Worm (Caenorhabditis elegans) whole organism, young adult: ENCODE measurements around the gene flp-15.

Experiments
- B0019.2 ChIP-seq: fragments of 200-800 bp; sonication (Bioruptor generic); conservative IDR thresholded peaks from 2 replicates; pipeline ENCODE4 v1.3.6; 2022; ENCODE audit warnings: missing genetic modification reagents, missing genetic modification characterization, missing compliant biosample characterization
- B0035.1 ChIP-seq: sonication (generic microtip); optimal IDR thresholded peaks from 2 replicates; lab custom pipeline; 2016; ENCODE audit warnings: missing genetic modification characterization, mild to moderate bottlenecking, missing compliant biosample characterization, missing genotype, missing genetic modification reagents
- F22D6.2 ChIP-seq: sonication (generic microtip); optimal IDR thresholded peaks from 2 replicates; lab custom pipeline; 2016; ENCODE audit warnings: mild to moderate bottlenecking, missing genetic modification characterization, missing compliant biosample characterization
- F33H1.4 ChIP-seq: fragments of 200-800 bp; sonication (Bioruptor generic); IDR thresholded peaks from 2 replicates; pipeline ENCODE4 v1.3.6; 2022; ENCODE audit warnings: missing genetic modification reagents, missing genetic modification characterization, missing compliant biosample characterization
- F52B5.7 ChIP-seq: sonication (generic microtip); optimal IDR thresholded peaks from 2 replicates; lab custom pipeline; 2016; ENCODE audit warnings: mild to moderate bottlenecking, missing genetic modification characterization, missing compliant biosample characterization
- K11D2.4 ChIP-seq: fragments of 200-800 bp; sonication (Bioruptor generic); IDR thresholded peaks from 2 replicates; pipeline ENCODE4 v1.3.6; 2022; ENCODE audit warnings: missing genetic modification reagents, missing genetic modification characterization, missing compliant biosample characterization
- K12H6.12 ChIP-seq: fragments of 200-800 bp; sonication (Bioruptor generic); optimal IDR thresholded peaks from 2 replicates; lab custom pipeline; 2018; ENCODE audit warnings: mild to moderate bottlenecking, missing genetic modification characterization, missing compliant biosample characterization
- Y53G8AR.9 ChIP-seq: fragments of 200-800 bp; sonication (Bioruptor generic); conservative IDR thresholded peaks from 2 replicates; pipeline ENCODE4 v1.3.6; 2022; ENCODE audit warnings: missing genetic modification reagents, missing genetic modification characterization, missing compliant biosample characterization
- Y95B8A.8 ChIP-seq: fragments of 200-800 bp; sonication (Bioruptor generic); IDR thresholded peaks from 2 replicates; pipeline ENCODE4 v1.3.6; 2022; ENCODE audit warnings: missing genetic modification reagents, missing genetic modification characterization, missing compliant biosample characterization
- ZK185.1 ChIP-seq: sonication (generic microtip); optimal IDR thresholded peaks from 2 replicates; lab custom pipeline; 2016; ENCODE audit warnings: mild to moderate bottlenecking, missing genetic modification characterization, missing compliant biosample characterization; ENCODE audit not compliant: poor library complexity, severe bottlenecking
- aptf-2 ChIP-seq: fragments of 200-800 bp; sonication (Bioruptor generic); conservative IDR thresholded peaks from 2 replicates; pipeline ENCODE4 v1.3.6; 2022; ENCODE audit warnings: missing genetic modification reagents, missing genetic modification characterization, missing compliant biosample characterization
- aptf-3 ChIP-seq: fragments of 200-800 bp; sonication (Bioruptor generic); IDR thresholded peaks from 2 replicates; pipeline ENCODE4 v1.3.6; 2022; ENCODE audit warnings: missing genetic modification characterization, missing compliant biosample characterization
- athp-1 ChIP-seq: sonication (generic microtip); optimal IDR thresholded peaks from 2 replicates; lab custom pipeline; 2017; ENCODE audit warnings: mild to moderate bottlenecking, missing genetic modification characterization, missing compliant biosample characterization
- attf-5 ChIP-seq: fragments of 200-800 bp; sonication (Bioruptor generic); optimal IDR thresholded peaks from 2 replicates; lab custom pipeline; 2018; ENCODE audit warnings: mild to moderate bottlenecking, missing genetic modification characterization, missing compliant biosample characterization
- attf-6 ChIP-seq: fragments of 200-800 bp; sonication (Bioruptor generic); IDR thresholded peaks from 2 replicates; pipeline ENCODE4 v1.3.6; 2022; ENCODE audit warnings: missing genetic modification reagents, missing genetic modification characterization, missing compliant biosample characterization
- bed-1 ChIP-seq: fragments of 200-800 bp; sonication (Bioruptor generic); IDR thresholded peaks from 2 replicates; pipeline ENCODE4 v1.3.6; 2022; ENCODE audit warnings: missing genetic modification reagents, missing genetic modification characterization, missing compliant biosample characterization
- ceh-27 ChIP-seq: fragments of 200-800 bp; sonication (Bioruptor generic); optimal IDR thresholded peaks from 2 replicates; lab custom pipeline; 2018; ENCODE audit warnings: mild to moderate bottlenecking, missing genetic modification characterization, moderate library complexity, missing compliant biosample characterization
- ceh-79 ChIP-seq: sonication (generic microtip); optimal IDR thresholded peaks from 2 replicates; lab custom pipeline; 2017; ENCODE audit warnings: mild to moderate bottlenecking, missing genetic modification characterization, missing compliant biosample characterization
- ceh-91 ChIP-seq: fragments of 200-800 bp; sonication (Bioruptor generic); IDR thresholded peaks from 2 replicates; pipeline ENCODE4 v1.3.6; 2022; ENCODE audit warnings: missing genetic modification reagents, missing genetic modification characterization, missing compliant biosample characterization
- chd-7 ChIP-seq: sonication (generic microtip); optimal IDR thresholded peaks from 2 replicates; lab custom pipeline; 2016; ENCODE audit warnings: mild to moderate bottlenecking, missing genetic modification characterization, moderate library complexity, missing compliant biosample characterization
- efl-1 ChIP-seq: fragments of 150-350 bp; optimal IDR thresholded peaks from 2 replicates; lab custom pipeline; 2014; ENCODE audit warnings: missing biosample characterization, missing genetic modification reagents, missing genetic modification characterization
- egl-44 ChIP-seq: fragments of 200-800 bp; sonication (Bioruptor generic); IDR thresholded peaks from 2 replicates; pipeline ENCODE4 v1.3.6; 2022; ENCODE audit warnings: missing genetic modification reagents, missing genetic modification characterization, missing compliant biosample characterization
- ekl-4 ChIP-seq: fragments of 200-800 bp; sonication (Bioruptor generic); IDR thresholded peaks from 2 replicates; pipeline ENCODE4 v1.3.6; 2022; ENCODE audit warnings: missing genetic modification reagents, missing genetic modification characterization, missing compliant biosample characterization
- ets-4 ChIP-seq: fragments of 200-800 bp; sonication (Bioruptor generic); optimal IDR thresholded peaks from 2 replicates; lab custom pipeline; 2018; ENCODE audit warnings: mild to moderate bottlenecking, missing genetic modification characterization, missing compliant biosample characterization
- hlh-12 ChIP-seq: sonication (generic microtip); optimal IDR thresholded peaks from 2 replicates; lab custom pipeline; 2016; ENCODE audit warnings: missing genetic modification characterization, missing compliant biosample characterization
- let-526 ChIP-seq: fragments of 200-800 bp; sonication (Bioruptor generic); IDR thresholded peaks from 2 replicates; pipeline ENCODE4 v1.3.6; 2022; ENCODE audit warnings: missing genetic modification reagents, missing genetic modification characterization, missing compliant biosample characterization
- let-607 ChIP-seq, 2 experiments: fragments of 200-800 bp in 1 of 2; sonication (Bioruptor generic) in 1 of 2; sonication (generic microtip) in 1 of 2; optimal IDR thresholded peaks; 2 replicates each; lab custom pipeline; 2016 to 2018; ENCODE audit warnings: mild to moderate bottlenecking in 2 of 2, missing compliant biosample characterization in 2 of 2, missing genetic modification characterization in 2 of 2, moderate library complexity in 2 of 2, missing genotype in 1 of 2
- lin-26 ChIP-seq: fragments of 200-800 bp; sonication (Bioruptor generic); IDR thresholded peaks from 2 replicates; pipeline ENCODE4 v1.3.6; 2022; ENCODE audit warnings: missing genetic modification reagents, missing genetic modification characterization, missing compliant biosample characterization
- lin-35 ChIP-seq, 3 experiments: fragments of 150-350 bp in 2 of 3; sonication (generic microtip) in 1 of 3; optimal IDR thresholded peaks; 2 replicates each; lab custom pipeline; 2014 to 2018; ENCODE audit warnings: missing biosample characterization in 3 of 3, missing genetic modification characterization in 3 of 3, missing genetic modification reagents in 3 of 3
- madf-10 ChIP-seq: sonication (generic microtip); optimal IDR thresholded peaks from 2 replicates; lab custom pipeline; 2016; ENCODE audit warnings: mild to moderate bottlenecking, missing genetic modification characterization, missing compliant biosample characterization
- madf-6 ChIP-seq: fragments of 200-800 bp; sonication (Bioruptor generic); IDR thresholded peaks from 2 replicates; pipeline ENCODE4 v1.3.6; 2022; ENCODE audit warnings: missing genetic modification reagents, missing genetic modification characterization, missing compliant biosample characterization
- mel-28 ChIP-seq: sonication (generic microtip); optimal IDR thresholded peaks from 2 replicates; lab custom pipeline; 2016; ENCODE audit warnings: borderline replicate concordance, mild to moderate bottlenecking, missing genetic modification characterization, missing compliant biosample characterization
- mxl-1 ChIP-seq: sonication (generic microtip); optimal IDR thresholded peaks from 2 replicates; lab custom pipeline; 2016; ENCODE audit warnings: missing genetic modification characterization, missing compliant biosample characterization
- nfya-2 ChIP-seq: fragments of 200-800 bp; sonication (Bioruptor generic); IDR thresholded peaks from 2 replicates; pipeline ENCODE4 v1.3.6; 2022; ENCODE audit warnings: missing genetic modification reagents, missing genetic modification characterization, missing compliant biosample characterization
- nhr-27 ChIP-seq: fragments of 200-800 bp; sonication (Bioruptor generic); optimal IDR thresholded peaks from 2 replicates; lab custom pipeline; 2018; ENCODE audit warnings: mild to moderate bottlenecking, missing genetic modification characterization, moderate library complexity, missing compliant biosample characterization
- nhr-80 ChIP-seq: sonication (generic microtip); optimal IDR thresholded peaks from 2 replicates; lab custom pipeline; 2016; ENCODE audit warnings: missing genetic modification characterization, missing compliant biosample characterization
- pbrm-1 ChIP-seq: fragments of 200-800 bp; sonication (Bioruptor generic); IDR thresholded peaks from 2 replicates; pipeline ENCODE4 v1.3.6; 2022; ENCODE audit warnings: missing genetic modification reagents, missing genetic modification characterization, missing compliant biosample characterization
- pha-4 ChIP-seq: fragments of 150-350 bp; sonication (generic microtip); optimal IDR thresholded peaks from 2 replicates; lab custom pipeline; 2014; ENCODE audit warnings: missing biosample characterization, missing genetic modification reagents, missing genetic modification characterization
- rcor-1 ChIP-seq: fragments of 200-800 bp; sonication (Bioruptor generic); IDR thresholded peaks from 2 replicates; pipeline ENCODE4 v1.3.6; 2022; ENCODE audit warnings: missing genetic modification reagents, missing genetic modification characterization, missing compliant biosample characterization
- repo-1 ChIP-seq: sonication (generic microtip); optimal IDR thresholded peaks from 2 replicates; lab custom pipeline; 2017; ENCODE audit warnings: mild to moderate bottlenecking, missing genetic modification characterization, missing compliant biosample characterization
- snpc-1.1 ChIP-seq: sonication (generic microtip); optimal IDR thresholded peaks from 2 replicates; lab custom pipeline; 2017; ENCODE audit warnings: missing genetic modification characterization, mild to moderate bottlenecking, missing compliant biosample characterization, antibody characterized with exemption, moderate library complexity, missing genotype, missing genetic modification reagents; ENCODE audit not compliant: insufficient read depth
- somi-1 ChIP-seq: fragments of 200-800 bp; sonication (Bioruptor generic); optimal IDR thresholded peaks from 2 replicates; lab custom pipeline; 2018; ENCODE audit warnings: mild to moderate bottlenecking, missing genetic modification characterization, missing compliant biosample characterization
- xnd-1 ChIP-seq: sonication (generic microtip); optimal IDR thresholded peaks from 2 replicates; lab custom pipeline; 2016; ENCODE audit warnings: missing genotype, missing genetic modification reagents, missing genetic modification characterization, missing compliant biosample characterization

Gene flp-15

DNA sequence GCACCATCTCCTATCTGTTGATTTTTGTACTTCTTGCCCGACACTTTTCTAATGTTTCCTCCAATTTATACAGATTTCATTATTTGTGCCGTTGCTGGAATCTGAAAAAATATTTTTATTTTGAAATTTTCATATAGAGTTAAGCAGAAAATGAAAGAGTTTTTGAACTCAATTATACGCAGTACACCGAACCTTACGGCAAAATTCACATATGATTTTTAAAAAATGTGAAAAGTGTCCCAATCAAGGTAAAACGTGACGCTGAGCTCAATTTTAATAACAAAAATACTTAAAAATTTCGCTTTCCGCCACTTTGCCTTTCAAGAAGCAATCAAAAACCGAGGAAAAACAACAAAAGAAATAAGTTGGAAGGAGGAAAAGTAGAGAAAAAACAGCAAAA, 36.9 kb downstream of the flp-15 start, which contains the start of gene arrd-17:
Gene arrd-17, minus strand, starts transcription at position 101 of the 400 bp plus-strand sequence.
- TF ChIP-seq K12H6.12 (tag; lab: Kevin White, UChicago), result no peak
- TF ChIP-seq let-526 (GFP tag; lab: Robert Waterston, UW), result no peak
- no peak for TF ChIP-seq madf-10 (tag; lab: Kevin White, UChicago)
- TF ChIP-seq nfya-2 (GFP tag; lab: Robert Waterston, UW), result no peak
- TF ChIP-seq B0035.1 (tag; lab: Kevin White, UChicago), result no peak
- no peak for TF ChIP-seq ets-4 (GFP tag; lab: Kevin White, UChicago)
- TF ChIP-seq attf-6, result no peak
- no peak for TF ChIP-seq hlh-12 (tag; lab: Kevin White, UChicago)
- TF ChIP-seq ceh-79, result no peak
- no peak for TF ChIP-seq nhr-27 (tag; lab: Kevin White, UChicago)
- no peak for TF ChIP-seq mxl-1 (tag; lab: Kevin White, UChicago)
- no peak for TF ChIP-seq K11D2.4 (GFP tag; lab: Robert Waterston, UW)
- TF ChIP-seq ceh-27, result no peak

DNA sequence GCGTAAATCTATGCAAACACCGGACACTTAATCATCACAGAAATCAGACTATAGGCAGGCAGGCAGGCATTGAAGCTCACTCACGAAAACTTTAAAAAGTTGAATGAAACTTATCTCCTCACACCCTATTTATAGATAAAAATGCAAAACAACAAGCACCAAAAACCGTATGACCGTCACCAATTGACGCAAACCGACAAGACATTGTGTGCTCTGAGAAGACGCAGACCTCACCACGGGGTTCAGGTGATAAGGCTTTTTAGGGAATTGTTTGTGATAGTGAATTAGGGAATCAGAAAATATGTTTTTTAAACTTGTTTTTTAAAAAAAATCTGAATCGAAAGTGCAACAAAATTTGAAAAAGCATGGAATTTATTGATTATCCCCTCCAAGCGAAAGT, 40.9 kb downstream of the flp-15 start, which contains the start of gene T12D8.5:
Gene T12D8.5, minus strand, starts transcription at position 95 of the 400 bp plus-strand sequence.
- TF ChIP-seq B0019.2 (GFP tag; lab: Robert Waterston, UW), result no peak
- TF ChIP-seq nhr-27 (tag; lab: Kevin White, UChicago), result no peak
- TF ChIP-seq madf-6 (GFP tag; lab: Robert Waterston, UW), result no peak
- TF ChIP-seq nhr-80, result peak; percentile 39

DNA sequence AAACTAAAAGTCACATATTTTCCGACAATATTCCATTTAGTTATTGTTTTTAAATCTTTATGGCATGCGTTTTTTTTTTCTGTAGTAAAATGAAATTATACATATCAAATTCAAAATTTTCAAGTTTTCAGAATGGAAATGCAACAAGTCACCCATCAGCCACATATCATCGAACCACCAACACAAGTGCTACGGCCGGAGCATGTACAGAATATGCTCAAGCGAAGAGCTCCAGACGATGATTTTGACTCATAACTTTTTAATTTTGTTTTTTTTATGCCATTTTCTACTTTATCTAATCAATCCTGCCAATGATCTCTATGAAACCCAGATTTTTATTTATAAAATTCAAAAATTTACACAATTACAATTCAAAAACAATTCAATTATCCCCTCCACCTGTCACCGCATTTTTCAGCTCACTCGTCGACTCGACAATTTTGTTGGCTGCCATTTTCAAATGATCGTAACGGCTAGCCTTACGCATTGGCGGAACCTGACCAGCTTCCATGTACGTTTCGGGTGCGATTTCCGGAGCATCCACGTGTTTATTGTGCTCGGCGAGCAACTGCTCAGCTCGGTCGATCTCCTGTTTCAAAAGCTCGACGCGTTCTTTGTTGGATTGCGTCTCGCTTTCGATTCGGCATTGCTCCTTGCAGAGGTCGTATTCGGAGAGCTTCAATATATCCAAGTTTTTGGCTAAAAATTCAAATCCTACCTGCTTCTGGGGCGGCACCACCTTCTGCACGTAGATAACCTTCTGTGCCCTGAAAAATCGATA, 41.8 kb downstream of the flp-15 start:
- no peak for TF ChIP-seq aptf-2 (GFP tag; lab: Robert Waterston, UW)
- TF ChIP-seq nhr-27 (tag; lab: Kevin White, UChicago), result no peak
- TF ChIP-seq chd-7 (tag; lab: Kevin White, UChicago), result peak; percentile 11
- peak; percentile 57 for TF ChIP-seq Y95B8A.8 (GFP tag; lab: Robert Waterston, UW)
- no peak for TF ChIP-seq aptf-3 (GFP tag; lab: Robert Waterston, UW)
- TF ChIP-seq nfya-2 (GFP tag; lab: Robert Waterston, UW), result peak; percentile 68; the same call in 1 of the 2 replicates
- TF ChIP-seq pha-4 (tag; lab: Kevin White, UChicago), result no peak
- no peak for TF ChIP-seq snpc-1.1 (tag; lab: Kevin White, UChicago)
- no peak for TF ChIP-seq efl-1 (GFP tag; lab: Kevin White, UChicago)
- TF ChIP-seq somi-1 (GFP tag; lab: Kevin White, UChicago), result no peak
- 0 out of 2 replicates have a peak, but pooled peaks have one; percentile 35 for TF ChIP-seq pbrm-1 (GFP tag; lab: Robert Waterston, UW)
- peak; percentile 37 for TF ChIP-seq ZK185.1
- peak; percentile 34; the same call in 1 of the 2 replicates for TF ChIP-seq egl-44 (GFP tag; lab: Robert Waterston, UW)
- peak; percentile 77; the same call in 1 of the 2 replicates for TF ChIP-seq Y53G8AR.9 (GFP tag; lab: Robert Waterston, UW)
- TF ChIP-seq repo-1, result peak; percentile 11
- no peak for TF ChIP-seq lin-35 (GFP tag; optimal IDR thresholded peaks at IDR 0.05; lab: Kevin White, UChicago)
- TF ChIP-seq K12H6.12 (tag; lab: Kevin White, UChicago), result no peak
- no peak for TF ChIP-seq rcor-1
- TF ChIP-seq F52B5.7 (tag; lab: Kevin White, UChicago), result peak; percentile 6
- no peak for TF ChIP-seq xnd-1 (tag; lab: Kevin White, UChicago)
- no peak for TF ChIP-seq let-607 (tag; optimal IDR thresholded peaks at IDR 0.05; lab: Kevin White, UChicago)
- TF ChIP-seq F33H1.4, result 0 out of 2 replicates have a peak, but pooled peaks have one; percentile 7
- peak; percentile 38; the same call in 1 of the 2 replicates for TF ChIP-seq lin-26
- peak; percentile 17; the same call in 1 of the 2 replicates for TF ChIP-seq ekl-4 (GFP tag; lab: Robert Waterston, UW)
- TF ChIP-seq mel-28 (tag; lab: Kevin White, UChicago), result no peak
- TF ChIP-seq ceh-91, result no peak
- no peak for TF ChIP-seq attf-5 (GFP tag; lab: Kevin White, UChicago)
- TF ChIP-seq F22D6.2 (tag; lab: Kevin White, UChicago), result no peak
- TF ChIP-seq athp-1 (tag; lab: Kevin White, UChicago), result no peak
- TF ChIP-seq bed-1 (GFP tag; lab: Robert Waterston, UW), result 0 out of 2 replicates have a peak, but pooled peaks have one; percentile 58
